Fruit fly (Drosophila melanogaster) whole organism, embryonic: ENCODE data around the gene moody.
A peak's percentile ranks its signal among the peaks of the same experiment; 100 is the strongest.

Experiments
- Abd-B ChIP-seq: fragments of 200-800 bp; sonication (Bioruptor generic); optimal IDR thresholded peaks from 2 replicates; lab custom pipeline; 2018; ENCODE audit warnings: missing biosample characterization, mild to moderate bottlenecking, missing genetic modification characterization, moderate library complexity
- Asciz ChIP-seq: fragments of 200-800 bp; sonication (Bioruptor generic); optimal IDR thresholded peaks from 2 replicates; lab custom pipeline; 2017; ENCODE audit warnings: missing biosample characterization, mild to moderate bottlenecking, missing genetic modification characterization, missing genetic modification reagents
- BEAF-32 ChIP-seq: fragments of 200-800 bp; sonication (Bioruptor generic); optimal IDR thresholded peaks from 3 replicates; lab custom pipeline; 2017; ENCODE audit warnings: missing biosample characterization, missing genetic modification characterization, mild to moderate bottlenecking, moderate library complexity, missing genetic modification reagents
- CG10209 ChIP-seq: fragments of 200-800 bp; sonication (Bioruptor generic); optimal IDR thresholded peaks from 3 replicates; lab custom pipeline; 2017; ENCODE audit warnings: missing biosample characterization, mild to moderate bottlenecking, missing genetic modification characterization, missing genetic modification reagents
- CG11093 ChIP-seq: fragments of 200-800 bp; sonication (Bioruptor generic); IDR thresholded peaks from 3 replicates; pipeline ENCODE4 v1.3.6; 2022; ENCODE audit warnings: missing biosample characterization, missing genetic modification characterization
- CG12219 ChIP-seq: fragments of 200-800 bp; sonication (Bioruptor generic); optimal IDR thresholded peaks from 3 replicates; lab custom pipeline; 2018; ENCODE audit warnings: missing biosample characterization, mild to moderate bottlenecking, missing genetic modification characterization
- CG13287 ChIP-seq: fragments of 200-800 bp; sonication (Bioruptor generic); IDR thresholded peaks from 2 replicates; pipeline ENCODE4 v1.3.6; 2022; ENCODE audit warnings: missing biosample characterization, missing genetic modification characterization; ENCODE audit not compliant: partially characterized antibody
- CG14667 ChIP-seq: fragments of 200-800 bp; sonication (Bioruptor generic); IDR thresholded peaks from 2 replicates; pipeline ENCODE4 v1.3.6; 2022; ENCODE audit warnings: missing biosample characterization, missing genetic modification characterization
- CG14860 ChIP-seq: fragments of 200-800 bp; sonication (Bioruptor generic); IDR thresholded peaks from 3 replicates; pipeline ENCODE4 v1.3.6; 2022; ENCODE audit warnings: missing biosample characterization, missing genetic modification characterization; ENCODE audit not compliant: partially characterized antibody
- CG1603 ChIP-seq: fragments of 200-800 bp; sonication (Bioruptor generic); optimal IDR thresholded peaks from 2 replicates; lab custom pipeline; 2019; ENCODE audit warnings: missing biosample characterization, mild to moderate bottlenecking, missing genetic modification characterization, moderate library complexity
- CG1832 ChIP-seq: fragments of 200-800 bp; sonication (Bioruptor generic); optimal IDR thresholded peaks from 2 replicates; lab custom pipeline; 2017; ENCODE audit warnings: missing biosample characterization, mild to moderate bottlenecking, missing genetic modification characterization, inconsistent platforms
- CG31441 ChIP-seq: fragments of 200-800 bp; sonication (Bioruptor generic); IDR thresholded peaks from 2 replicates; pipeline ENCODE4 v1.3.6; 2022; ENCODE audit warnings: missing biosample characterization, missing genetic modification characterization
- CG32772 ChIP-seq: fragments of 200-800 bp; sonication (Bioruptor generic); IDR thresholded peaks from 2 replicates; pipeline ENCODE4 v1.3.6; 2022; ENCODE audit warnings: missing biosample characterization, missing genetic modification characterization
- CG42726 ChIP-seq: fragments of 200-800 bp; sonication (Bioruptor generic); IDR thresholded peaks from 2 replicates; pipeline ENCODE4 v1.3.6; 2022; ENCODE audit warnings: missing biosample characterization, missing genetic modification characterization; ENCODE audit not compliant: partially characterized antibody
- CG4404 ChIP-seq: fragments of 200-800 bp; sonication (Bioruptor generic); IDR thresholded peaks from 2 replicates; pipeline ENCODE4 v1.3.6; 2022; ENCODE audit warnings: missing biosample characterization, missing genetic modification characterization
- CG4854 ChIP-seq: fragments of 200-800 bp; sonication (Bioruptor generic); optimal IDR thresholded peaks from 2 replicates; lab custom pipeline; 2016; ENCODE audit warnings: missing biosample characterization, missing genetic modification characterization, inconsistent platforms
- CG5180 ChIP-seq: fragments of 200-800 bp; sonication (Bioruptor generic); optimal IDR thresholded peaks from 3 replicates; lab custom pipeline; 2017; ENCODE audit warnings: missing biosample characterization, missing genetic modification characterization, mild to moderate bottlenecking, moderate library complexity, missing genetic modification reagents
- CG6654 ChIP-seq: fragments of 200-800 bp; sonication (Bioruptor generic); optimal IDR thresholded peaks from 2 replicates; lab custom pipeline; 2017; ENCODE audit warnings: missing biosample characterization, mild to moderate bottlenecking, missing genetic modification characterization
- CG6683 ChIP-seq: fragments of 200-800 bp; sonication (Bioruptor generic); optimal IDR thresholded peaks from 2 replicates; lab custom pipeline; 2017; ENCODE audit warnings: missing biosample characterization, mild to moderate bottlenecking, missing genetic modification characterization, missing genetic modification reagents
- CG6689 ChIP-seq: fragments of 200-800 bp; sonication (Bioruptor generic); IDR thresholded peaks from 2 replicates; pipeline ENCODE4 v1.3.6; 2022; ENCODE audit warnings: missing biosample characterization, missing genetic modification characterization
- CG7271 ChIP-seq: fragments of 200-800 bp; sonication (Bioruptor generic); optimal IDR thresholded peaks from 2 replicates; lab custom pipeline; 2018; ENCODE audit warnings: missing biosample characterization, mild to moderate bottlenecking, missing genetic modification characterization, moderate library complexity
- CG7987 ChIP-seq: fragments of 200-800 bp; sonication (Bioruptor generic); optimal IDR thresholded peaks from 2 replicates; lab custom pipeline; 2018; ENCODE audit warnings: missing biosample characterization, mild to moderate bottlenecking, missing genetic modification characterization, moderate library complexity
- CG8281 ChIP-seq: fragments of 200-800 bp; sonication (Bioruptor generic); optimal IDR thresholded peaks from 2 replicates; lab custom pipeline; 2018; ENCODE audit warnings: missing biosample characterization, mild to moderate bottlenecking, missing genetic modification characterization, moderate library complexity
- CG8478 ChIP-seq: fragments of >200 bp; optimal IDR thresholded peaks from 2 replicates; lab custom pipeline; 2018
- Chrac-16 ChIP-seq: fragments of 200-800 bp; sonication (Bioruptor generic); optimal IDR thresholded peaks from 3 replicates; lab custom pipeline; 2016; ENCODE audit warnings: missing biosample characterization, missing genetic modification characterization
- Drgx ChIP-seq: fragments of 200-800 bp; sonication (Bioruptor generic); IDR thresholded peaks from 2 replicates; pipeline ENCODE4 v1.3.6; 2022; ENCODE audit warnings: missing biosample characterization, missing genetic modification characterization
- E2f2 ChIP-seq: fragments of 200-800 bp; sonication (Bioruptor generic); IDR thresholded peaks from 2 replicates; pipeline ENCODE4 v1.3.6; 2022; ENCODE audit warnings: missing biosample characterization, missing genetic modification characterization
- Ets65A ChIP-seq: fragments of 200-800 bp; sonication (Bioruptor generic); peaks from one replicate; lab custom pipeline; 2016; ENCODE audit warnings: missing biosample characterization, missing genetic modification characterization
- Hr51 ChIP-seq, 2 experiments: fragments of 200-800 bp; sonication (Bioruptor generic); optimal IDR thresholded peaks; 2 replicates in 1 of 2; 3 replicates in 1 of 2; lab custom pipeline; 2016 to 2018; ENCODE audit warnings: missing biosample characterization in 2 of 2, missing genetic modification characterization in 2 of 2, mild to moderate bottlenecking in 1 of 2, moderate library complexity in 1 of 2
- Hsf ChIP-seq: fragments of 200-800 bp; sonication (Bioruptor generic); optimal IDR thresholded peaks from 3 replicates; lab custom pipeline; 2016; ENCODE audit warnings: missing biosample characterization, missing genetic modification characterization
- Nf-YA ChIP-seq: fragments of 200-800 bp; sonication (Bioruptor generic); IDR thresholded peaks from 2 replicates; pipeline ENCODE4 v1.3.6; 2022; ENCODE audit warnings: missing biosample characterization, missing genetic modification characterization
- Nf-YB ChIP-seq: fragments of 200-800 bp; sonication (Bioruptor generic); optimal IDR thresholded peaks from 3 replicates; lab custom pipeline; 2019; ENCODE audit warnings: missing biosample characterization, mild to moderate bottlenecking, missing genetic modification characterization, moderate library complexity
- Nf-YC ChIP-seq: fragments of 200-800 bp; optimal IDR thresholded peaks from 3 replicates; lab custom pipeline; 2019; ENCODE audit warnings: missing biosample characterization, mild to moderate bottlenecking, missing genetic modification characterization, moderate library complexity
- Pdp1 ChIP-seq, 2 experiments: fragments of 200-800 bp; sonication (Bioruptor generic); optimal IDR thresholded peaks; 3 replicates each; lab custom pipeline; 2016; ENCODE audit warnings: missing biosample characterization in 2 of 2, missing genetic modification characterization in 2 of 2, mild to moderate bottlenecking in 1 of 2, moderate library complexity in 1 of 2
- Ravus ChIP-seq: fragments of 200-800 bp; sonication (Bioruptor generic); IDR thresholded peaks from 2 replicates; pipeline ENCODE4 v1.3.6; 2022; ENCODE audit warnings: missing biosample characterization, missing genetic modification characterization
- Six4 ChIP-seq: fragments of 200-800 bp; sonication (Bioruptor generic); optimal IDR thresholded peaks from 2 replicates; lab custom pipeline; 2016; ENCODE audit warnings: missing biosample characterization, missing genetic modification characterization
- Sox102F ChIP-seq: fragments of 200-800 bp; sonication (Bioruptor generic); optimal IDR thresholded peaks from 2 replicates; lab custom pipeline; 2018; ENCODE audit warnings: missing biosample characterization, mild to moderate bottlenecking, missing genetic modification characterization, moderate library complexity
- TFAM ChIP-seq: fragments of 200-800 bp; sonication (Bioruptor generic); optimal IDR thresholded peaks from 2 replicates; lab custom pipeline; 2017; ENCODE audit warnings: missing biosample characterization, missing genetic modification characterization, inconsistent platforms
- YL-1 ChIP-seq: fragments of 200-800 bp; sonication (Bioruptor generic); optimal IDR thresholded peaks from 3 replicates; lab custom pipeline; 2017; ENCODE audit warnings: missing biosample characterization, mild to moderate bottlenecking, missing genetic modification characterization
- amos ChIP-seq: fragments of 200-800 bp; sonication (Bioruptor generic); IDR thresholded peaks from 2 replicates; pipeline ENCODE4 v1.3.6; 2022; ENCODE audit warnings: missing biosample characterization, missing genetic modification characterization; ENCODE audit not compliant: partially characterized antibody
- bbx ChIP-seq: fragments of 200-800 bp; sonication (Bioruptor generic); IDR thresholded peaks from 2 replicates; pipeline ENCODE4 v1.3.6; 2022; ENCODE audit warnings: missing biosample characterization, missing genetic modification characterization; ENCODE audit not compliant: partially characterized antibody
- cwo ChIP-seq: fragments of 200-800 bp; sonication (Bioruptor generic); optimal IDR thresholded peaks from 3 replicates; lab custom pipeline; 2017; ENCODE audit warnings: missing biosample characterization, missing genetic modification characterization, mild to moderate bottlenecking, moderate library complexity, missing genetic modification reagents
- exex ChIP-seq: fragments of 200-800 bp; sonication (Bioruptor generic); optimal IDR thresholded peaks from 4 replicates; lab custom pipeline; 2018; ENCODE audit warnings: missing biosample characterization, mild to moderate bottlenecking, missing genetic modification characterization, moderate library complexity
- nerfin-1 ChIP-seq: fragments of 200-800 bp; sonication (Bioruptor generic); optimal IDR thresholded peaks from 3 replicates; lab custom pipeline; 2019; ENCODE audit warnings: missing biosample characterization, mild to moderate bottlenecking, missing genetic modification characterization, moderate library complexity
- nerfin-2 ChIP-seq: fragments of 200-800 bp; sonication (Bioruptor generic); IDR thresholded peaks from 2 replicates; pipeline ENCODE4 v1.3.6; 2022; ENCODE audit warnings: missing biosample characterization, missing genetic modification characterization; ENCODE audit not compliant: partially characterized antibody
- pho ChIP-seq: fragments of 200-800 bp; sonication (Bioruptor generic); optimal IDR thresholded peaks from 2 replicates; lab custom pipeline; 2016; ENCODE audit warnings: missing biosample characterization, missing genetic modification characterization
- pros ChIP-seq: fragments of 200-800 bp; sonication (Bioruptor generic); optimal IDR thresholded peaks from 3 replicates; lab custom pipeline; 2019; ENCODE audit warnings: missing biosample characterization, mild to moderate bottlenecking, missing genetic modification characterization, moderate library complexity
- toy ChIP-seq: fragments of 200-800 bp; sonication (Bioruptor generic); IDR thresholded peaks from 2 replicates; pipeline ENCODE4 v1.3.6; 2022; ENCODE audit warnings: missing biosample characterization, missing genetic modification characterization

Gene moody

dm6 chrX:2041312-2041918 lies 8.5 kb downstream of the moody start, which contains the start of gene CG4313 (continued):
- TF ChIP-seq nerfin-1: peak; percentile 45
- TF ChIP-seq CG32772 (GFP tag; lab: Robert Waterston, UW): peak; percentile 71
- TF ChIP-seq CG14860: peak; percentile 88
- peak; percentile 62 for TF ChIP-seq pho (GFP tag; lab: Kevin White, UChicago)
- TF ChIP-seq CG8281 (tag; lab: Kevin White, UChicago): peak; percentile 27
- peak; percentile 90 for TF ChIP-seq CG13287 (GFP tag; lab: Robert Waterston, UW)
- peak; percentile 41 for TF ChIP-seq CG12219
- TF ChIP-seq E2f2 (GFP tag; lab: Robert Waterston, UW): peak; percentile 46; the same call in 1 of the 2 replicates
- TF ChIP-seq CG14667 (GFP tag; lab: Robert Waterston, UW): peak; percentile 51
- peak; percentile 11 for TF ChIP-seq Asciz (GFP tag; lab: Kevin White, UChicago)
- TF ChIP-seq exex (tag; lab: Kevin White, UChicago): no peak
- TF ChIP-seq Nf-YA: no peak
- TF ChIP-seq Nf-YB (GFP tag; lab: Kevin White, UChicago): peak; percentile 36
- no peak for TF ChIP-seq CG11093
- peak; percentile 83 for TF ChIP-seq amos (GFP tag; lab: Robert Waterston, UW)
- no peak for TF ChIP-seq CG8478 (lab: Kevin White, UChicago)
- TF ChIP-seq CG31441 (GFP tag; lab: Robert Waterston, UW): peak; percentile 76; the same call in 1 of the 2 replicates
- no peak for TF ChIP-seq CG1832 (GFP tag; lab: Kevin White, UChicago)
- TF ChIP-seq Chrac-16 (GFP tag; lab: Kevin White, UChicago): peak; percentile 63
- TF ChIP-seq Hsf (GFP tag; lab: Kevin White, UChicago): peak; percentile 69
- TF ChIP-seq CG4404 (GFP tag; lab: Robert Waterston, UW): peak; percentile 62
- no peak for TF ChIP-seq pros (GFP tag; lab: Kevin White, UChicago)
- TF ChIP-seq bbx (GFP tag; lab: Robert Waterston, UW): peak; percentile 80
- TF ChIP-seq CG4854 (GFP tag; lab: Kevin White, UChicago): peak; percentile 39
- no peak for TF ChIP-seq CG7271 (tag; lab: Kevin White, UChicago)
- peak; percentile 51 to 69 for TF ChIP-seq Hr51 (GFP tag; optimal IDR thresholded peaks at IDR 0.05; lab: Kevin White, UChicago)
- no peak for TF ChIP-seq toy (GFP tag; lab: Robert Waterston, UW)
- TF ChIP-seq Six4 (GFP tag; lab: Kevin White, UChicago): peak; percentile 58
- TF ChIP-seq TFAM: no peak
- peak; percentile 92 for TF ChIP-seq BEAF-32 (GFP tag; lab: Kevin White, UChicago)
- peak; percentile 20 for TF ChIP-seq CG7987 (GFP tag; lab: Kevin White, UChicago)
- TF ChIP-seq CG42726: peak; percentile 35; the same call in 1 of the 2 replicates
- peak; percentile 94 for TF ChIP-seq Ets65A (GFP tag; lab: Kevin White, UChicago)
- peak; percentile 4 for TF ChIP-seq CG6654
- TF ChIP-seq YL-1 (GFP tag; lab: Kevin White, UChicago): peak; percentile 66
- TF ChIP-seq CG5180: peak; percentile 14
- peak; percentile 63 for TF ChIP-seq Sox102F (GFP tag; lab: Kevin White, UChicago)
- peak; percentile 67 for TF ChIP-seq CG10209
- TF ChIP-seq nerfin-2 (GFP tag; lab: Robert Waterston, UW): peak; percentile 76
- peak; percentile 71 to 79 for TF ChIP-seq Pdp1 (GFP tag; optimal IDR thresholded peaks at IDR 0.05; lab: Kevin White, UChicago)
- no peak for TF ChIP-seq Ravus
- TF ChIP-seq Abd-B: peak; percentile 62
- peak; percentile 46 for TF ChIP-seq cwo (GFP tag; lab: Kevin White, UChicago)
- TF ChIP-seq CG1603 (tag; lab: Kevin White, UChicago): peak; percentile 80
- no peak for TF ChIP-seq CG6683 (GFP tag; lab: Kevin White, UChicago)
- TF ChIP-seq Drgx (GFP tag; lab: Robert Waterston, UW): peak; percentile 54; the same call in 1 of the 2 replicates
- peak; percentile 67 for TF ChIP-seq CG6689 (GFP tag; lab: Robert Waterston, UW)
- TF ChIP-seq Nf-YC (tag; lab: Kevin White, UChicago): peak; percentile 72
